Worm (Caenorhabditis elegans) whole organism, L4 larva: ENCODE data around the gene irld-63.

Source experiments
- D1046.2 ChIP-seq: fragments of 200-800 bp; sonication (Bioruptor generic); IDR thresholded peaks from 2 replicates; pipeline ENCODE4 v1.3.6; 2022; ENCODE audit warnings: missing genetic modification characterization, missing compliant biosample characterization
- F44E2.7 ChIP-seq: fragments of 200-800 bp; sonication (Bioruptor generic); IDR thresholded peaks from 2 replicates; pipeline ENCODE4 v2.1.2; 2022; ENCODE audit warnings: missing genetic modification characterization, missing compliant biosample characterization
- T20F7.1 ChIP-seq: fragments of 200-800 bp; sonication (Bioruptor generic); optimal IDR thresholded peaks from 2 replicates; lab custom pipeline; 2018; ENCODE audit warnings: mild to moderate bottlenecking, missing genetic modification characterization, missing compliant biosample characterization
- Y48G9A.11 ChIP-seq: fragments of 200-800 bp; sonication (Bioruptor generic); IDR thresholded peaks from 2 replicates; pipeline ENCODE4 v1.3.6; 2022; ENCODE audit warnings: missing genetic modification reagents, missing genetic modification characterization, missing compliant biosample characterization
- Y75B8A.6 ChIP-seq: fragments of 200-800 bp; sonication (Bioruptor generic); IDR thresholded peaks from 2 replicates; pipeline ENCODE4 v1.3.6; 2022; ENCODE audit warnings: missing genetic modification reagents, missing genetic modification characterization, missing compliant biosample characterization
- aha-1 ChIP-seq: fragments of 150-350 bp; peaks from one replicate; lab custom pipeline; 2014; ENCODE audit warnings: missing biosample characterization, missing genetic modification characterization
- aly-2 ChIP-seq: sonication (generic microtip); optimal IDR thresholded peaks from 2 replicates; lab custom pipeline; 2018; ENCODE audit warnings: missing biosample characterization, missing genetic modification characterization
- ceh-28 ChIP-seq: fragments of 150-350 bp; optimal IDR thresholded peaks from 2 replicates; lab custom pipeline; 2014; ENCODE audit warnings: missing biosample characterization, missing genetic modification reagents, missing genetic modification characterization
- ceh-32 ChIP-seq: sonication (generic microtip); optimal IDR thresholded peaks from 2 replicates; lab custom pipeline; 2016; ENCODE audit warnings: mild to moderate bottlenecking, missing genetic modification characterization, missing compliant biosample characterization; ENCODE audit not compliant: poor library complexity
- ces-1 ChIP-seq: fragments of 150-350 bp; sonication (generic microtip); optimal IDR thresholded peaks from 4 replicates; lab custom pipeline; 2014; ENCODE audit warnings: missing biosample characterization, missing genetic modification reagents, missing genetic modification characterization
- daf-16 ChIP-seq, 3 experiments: sonication (generic microtip); optimal IDR thresholded peaks; 2 replicates each; lab custom pipeline; 2016 to 2017; ENCODE audit warnings: missing genetic modification characterization in 3 of 3, missing genetic modification reagents in 3 of 3, mild to moderate bottlenecking in 2 of 3, missing compliant biosample characterization in 2 of 3, missing biosample characterization in 1 of 3, moderate library complexity in 1 of 3
- daf-19 ChIP-seq: fragments of 200-800 bp; sonication (Bioruptor generic); conservative IDR thresholded peaks from 2 replicates; pipeline ENCODE4 v1.3.6; 2022; ENCODE audit warnings: missing genetic modification characterization, missing compliant biosample characterization
- dmd-6 ChIP-seq: fragments of 200-800 bp; sonication (Bioruptor generic); IDR thresholded peaks from 2 replicates; pipeline ENCODE4 v1.3.6; 2022; ENCODE audit warnings: missing genetic modification reagents, missing genetic modification characterization, missing compliant biosample characterization
- duxl-1 ChIP-seq: sonication (generic microtip); optimal IDR thresholded peaks from 2 replicates; lab custom pipeline; 2016; ENCODE audit warnings: mild to moderate bottlenecking, missing genetic modification characterization, moderate library complexity, missing compliant biosample characterization; ENCODE audit not compliant: poor library complexity
- dve-1 ChIP-seq: sonication (generic microtip); optimal IDR thresholded peaks from 2 replicates; lab custom pipeline; 2017; ENCODE audit warnings: antibody characterized with exemption, mild to moderate bottlenecking, missing genetic modification characterization, missing compliant biosample characterization; ENCODE audit not compliant: insufficient read depth
- fkh-10 ChIP-seq: fragments of 150-350 bp; optimal IDR thresholded peaks from 2 replicates; lab custom pipeline; 2014; ENCODE audit warnings: missing biosample characterization, missing genetic modification reagents, missing genetic modification characterization
- fos-1 ChIP-seq: fragments of 150-350 bp; optimal IDR thresholded peaks from 2 replicates; lab custom pipeline; 2014; ENCODE audit warnings: missing biosample characterization, missing genetic modification characterization
- gei-8 ChIP-seq: fragments of 200-800 bp; sonication (Bioruptor generic); optimal IDR thresholded peaks from 2 replicates; lab custom pipeline; 2018; ENCODE audit warnings: mild to moderate bottlenecking, missing genetic modification characterization, missing compliant biosample characterization
- hif-1 ChIP-seq, 2 experiments: sonication (generic microtip); optimal IDR thresholded peaks; 2 replicates each; lab custom pipeline; 2016 to 2017; ENCODE audit warnings: missing compliant biosample characterization in 2 of 2, missing genetic modification characterization in 2 of 2, missing genetic modification reagents in 2 of 2, missing genotype in 2 of 2, mild to moderate bottlenecking in 1 of 2
- hmg-1.1 ChIP-seq: fragments of 200-800 bp; sonication (Bioruptor generic); IDR thresholded peaks from 2 replicates; pipeline ENCODE4 v1.3.6; 2022; ENCODE audit warnings: missing genetic modification reagents, missing genetic modification characterization, missing compliant biosample characterization
- lin-1 ChIP-seq: fragments of 200-800 bp; sonication (Bioruptor generic); IDR thresholded peaks from 2 replicates; pipeline ENCODE4 v1.3.6; 2022; ENCODE audit warnings: missing genetic modification reagents, missing genetic modification characterization, missing compliant biosample characterization
- lin-13 ChIP-seq: fragments of 150-350 bp; optimal IDR thresholded peaks from 2 replicates; lab custom pipeline; 2014; ENCODE audit warnings: missing biosample characterization, missing genetic modification reagents, missing genetic modification characterization
- lin-29 ChIP-seq: fragments of 200-800 bp; sonication (Bioruptor generic); IDR thresholded peaks from 2 replicates; pipeline ENCODE4 v1.3.6; 2022; ENCODE audit warnings: missing genetic modification reagents, missing genetic modification characterization, missing compliant biosample characterization
- lin-38 ChIP-seq: fragments of 200-800 bp; sonication (Bioruptor generic); IDR thresholded peaks from 2 replicates; pipeline ENCODE4 v1.3.6; 2022; ENCODE audit warnings: missing genetic modification reagents, missing genetic modification characterization, missing compliant biosample characterization
- lin-39 ChIP-seq: fragments of 150-350 bp; optimal IDR thresholded peaks from 2 replicates; lab custom pipeline; 2014; ENCODE audit warnings: missing biosample characterization, missing genetic modification reagents, missing genetic modification characterization
- lir-3 ChIP-seq: sonication (generic microtip); optimal IDR thresholded peaks from 2 replicates; lab custom pipeline; 2016; ENCODE audit warnings: mild to moderate bottlenecking, missing genetic modification characterization, missing compliant biosample characterization
- lsy-2 ChIP-seq, 2 experiments: fragments of 150-350 bp in 1 of 2; sonication (generic microtip) in 1 of 2; optimal IDR thresholded peaks; 2 replicates each; lab custom pipeline; 2014 to 2017; ENCODE audit warnings: missing biosample characterization in 2 of 2, missing genetic modification characterization in 2 of 2
- madf-5 ChIP-seq, 2 experiments: fragments of 200-800 bp; sonication (Bioruptor generic); IDR thresholded peaks; 2 replicates each; pipeline ENCODE4 v1.3.6; 2022; ENCODE audit warnings: missing compliant biosample characterization in 2 of 2, missing genetic modification characterization in 2 of 2
- mdt-29 ChIP-seq: fragments of 200-800 bp; sonication (Bioruptor generic); IDR thresholded peaks from 2 replicates; pipeline ENCODE4 v1.3.6; 2022; ENCODE audit warnings: missing genetic modification reagents, missing genetic modification characterization, missing compliant biosample characterization
- mep-1 ChIP-seq: fragments of 150-350 bp; sonication (generic microtip); optimal IDR thresholded peaks from 3 replicates; lab custom pipeline; 2014; ENCODE audit warnings: missing biosample characterization, missing genetic modification characterization
- nhr-10 ChIP-seq: fragments of 150-350 bp; optimal IDR thresholded peaks from 2 replicates; lab custom pipeline; 2014; ENCODE audit warnings: missing biosample characterization, missing genetic modification characterization
- nhr-102 ChIP-seq: sonication (generic microtip); optimal IDR thresholded peaks from 2 replicates; lab custom pipeline; 2016; ENCODE audit warnings: mild to moderate bottlenecking, missing genetic modification characterization, moderate library complexity, missing compliant biosample characterization
- nhr-111 ChIP-seq: fragments of 200-800 bp; sonication (Bioruptor generic); optimal IDR thresholded peaks from 2 replicates; lab custom pipeline; 2018; ENCODE audit warnings: mild to moderate bottlenecking, missing genetic modification characterization, missing compliant biosample characterization
- nhr-28 ChIP-seq: fragments of 150-350 bp; optimal IDR thresholded peaks from 2 replicates; lab custom pipeline; 2014; ENCODE audit warnings: missing biosample characterization, missing genetic modification characterization
- nhr-6 ChIP-seq: fragments of 150-350 bp; optimal IDR thresholded peaks from 2 replicates; lab custom pipeline; 2014; ENCODE audit warnings: missing biosample characterization, missing genetic modification characterization
- pha-4 ChIP-seq, 2 experiments: fragments of 150-350 bp in 1 of 2; fragments of 200-800 bp in 1 of 2; sonication (Bioruptor generic) in 1 of 2; IDR thresholded peaks in 1 of 2; optimal IDR thresholded peaks in 1 of 2; 2 replicates each; pipeline versions ENCODE4 v1.3.6 to Lab custom; 2014 to 2022; ENCODE audit warnings: missing genetic modification characterization in 2 of 2, missing genetic modification reagents in 2 of 2, missing biosample characterization in 1 of 2, missing compliant biosample characterization in 1 of 2
- skn-1 ChIP-seq: fragments of 150-350 bp; optimal IDR thresholded peaks from 2 replicates; lab custom pipeline; 2014; ENCODE audit warnings: missing biosample characterization, missing genetic modification characterization
- snpc-1.2 ChIP-seq: fragments of 200-800 bp; sonication (Bioruptor generic); IDR thresholded peaks from 2 replicates; pipeline ENCODE4 v1.3.6; 2022; ENCODE audit warnings: missing genetic modification reagents, missing genetic modification characterization, missing compliant biosample characterization
- tra-1 ChIP-seq: fragments of 200-800 bp; sonication (Bioruptor generic); IDR thresholded peaks from 2 replicates; pipeline ENCODE4 v1.3.6; 2022; ENCODE audit warnings: missing genetic modification reagents, missing genetic modification characterization, missing compliant biosample characterization
- unc-39 ChIP-seq: sonication (generic microtip); optimal IDR thresholded peaks from 2 replicates; lab custom pipeline; 2017; ENCODE audit warnings: missing biosample characterization, missing genetic modification characterization
- unc-62 ChIP-seq, 3 experiments: fragments of 150-350 bp in 1 of 3; sonication (generic microtip); optimal IDR thresholded peaks in 2 of 3; peaks in 1 of 3; 1 replicate in 1 of 3; 2 replicates in 2 of 3; lab custom pipeline; 2014 to 2017; ENCODE audit warnings: missing biosample characterization in 3 of 3, missing genetic modification characterization in 3 of 3, missing genetic modification reagents in 3 of 3, missing genotype in 1 of 3
- vab-7 ChIP-seq: fragments of 200-800 bp; sonication (Bioruptor generic); IDR thresholded peaks from 2 replicates; pipeline ENCODE4 v1.3.6; 2022; ENCODE audit warnings: missing genetic modification reagents, missing genetic modification characterization, missing compliant biosample characterization
- zfp-2 ChIP-seq: sonication (generic microtip); optimal IDR thresholded peaks from 2 replicates; lab custom pipeline; 2016; ENCODE audit warnings: mild to moderate bottlenecking, missing genetic modification characterization, missing compliant biosample characterization
- zfp-3 ChIP-seq: fragments of 200-800 bp; sonication (Bioruptor generic); conservative IDR thresholded peaks from 2 replicates; pipeline ENCODE4 v1.3.6; 2022; ENCODE audit warnings: missing genetic modification reagents, missing genetic modification characterization, missing compliant biosample characterization
- zip-11 ChIP-seq: fragments of 200-800 bp; sonication (Bioruptor generic); IDR thresholded peaks from 2 replicates; pipeline ENCODE4 v1.3.6; 2022; ENCODE audit warnings: missing genetic modification characterization, missing compliant biosample characterization
- ztf-7 ChIP-seq: fragments of 150-350 bp; optimal IDR thresholded peaks from 2 replicates; lab custom pipeline; 2014; ENCODE audit warnings: missing biosample characterization, missing genetic modification characterization

The irld-63 gene

DNA sequence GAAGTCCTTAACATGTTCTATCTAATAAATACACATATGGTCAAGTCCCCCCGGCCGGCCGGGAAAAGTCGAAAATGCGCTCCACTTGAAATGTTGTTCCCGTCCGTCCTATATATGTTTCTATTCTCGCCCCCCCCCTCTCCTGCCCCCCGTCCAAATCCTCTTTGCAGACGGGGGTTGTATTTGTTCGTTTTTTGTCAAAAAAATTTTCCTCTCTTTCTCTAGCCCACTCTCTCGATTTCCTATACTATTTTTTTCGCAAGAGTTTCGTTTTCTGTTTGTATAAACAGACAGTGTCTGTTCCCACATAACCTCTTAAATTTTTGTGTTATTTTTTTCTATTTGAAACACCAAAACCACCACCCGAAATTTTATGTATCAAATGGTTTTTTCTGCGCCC, 36.5 kb downstream of the irld-63 start:
- TF ChIP-seq tra-1 (GFP tag; lab: Robert Waterston, UW) = no peak
- no peak for TF ChIP-seq mdt-29
- TF ChIP-seq dmd-6 = no peak
- no peak for TF ChIP-seq zfp-2 (tag; lab: Kevin White, UChicago)
- TF ChIP-seq lir-3 (tag; lab: Kevin White, UChicago) = no peak
- 0 out of 2 replicates have a peak, but pooled peaks have one; percentile 10 for TF ChIP-seq hmg-1.1 (GFP tag; lab: Robert Waterston, UW)
- no peak for TF ChIP-seq Y48G9A.11
- no peak for TF ChIP-seq unc-39 (tag; lab: Kevin White, UChicago)
- no peak for TF ChIP-seq T20F7.1 (GFP tag; lab: Kevin White, UChicago)
- no peak for TF ChIP-seq lsy-2 (tag; optimal IDR thresholded peaks at IDR 0.05; lab: Kevin White, UChicago)
- peak; percentile 29; the same call in 1 of the 2 replicates for TF ChIP-seq pha-4 (GFP tag; IDR thresholded peaks at IDR 0.05; lab: Robert Waterston, UW)
- no peak for TF ChIP-seq pha-4 (tag; optimal IDR thresholded peaks at IDR 0.05; lab: Kevin White, UChicago)
- no peak for TF ChIP-seq ceh-28 (tag; lab: Kevin White, UChicago)
- peak; percentile 25 for TF ChIP-seq dve-1
- TF ChIP-seq lin-39 = no peak
- no peak for TF ChIP-seq duxl-1 (tag; lab: Kevin White, UChicago)
- TF ChIP-seq nhr-102 (tag; lab: Kevin White, UChicago) = no peak
- TF ChIP-seq gei-8 (GFP tag; lab: Kevin White, UChicago) = no peak
- no peak for TF ChIP-seq hif-1 (tag; optimal IDR thresholded peaks at IDR 0.05; lab: Kevin White, UChicago)
- TF ChIP-seq nhr-6 (tag; lab: Kevin White, UChicago) = no peak
- no peak for TF ChIP-seq lin-38 (GFP tag; lab: Robert Waterston, UW)
- peak; percentile 12 for TF ChIP-seq mep-1
- TF ChIP-seq zip-11 (GFP tag; lab: Robert Waterston, UW) = no peak
- no peak for TF ChIP-seq fkh-10 (GFP tag; lab: Kevin White, UChicago)
- no peak for TF ChIP-seq daf-19 (GFP tag; lab: Robert Waterston, UW)
- no peak for TF ChIP-seq madf-5 (GFP tag; IDR thresholded peaks at IDR 0.05; lab: Robert Waterston, UW)
- TF ChIP-seq skn-1 (tag; lab: Kevin White, UChicago) = no peak
- TF ChIP-seq unc-62 (GFP tag; optimal IDR thresholded peaks at IDR 0.05 in 1 of 2; lab: Kevin White, UChicago) = no peak
- TF ChIP-seq unc-62 (tag; optimal IDR thresholded peaks at IDR 0.05; lab: Kevin White, UChicago) = no peak
- TF ChIP-seq aly-2 (tag; lab: Kevin White, UChicago) = no peak

DNA sequence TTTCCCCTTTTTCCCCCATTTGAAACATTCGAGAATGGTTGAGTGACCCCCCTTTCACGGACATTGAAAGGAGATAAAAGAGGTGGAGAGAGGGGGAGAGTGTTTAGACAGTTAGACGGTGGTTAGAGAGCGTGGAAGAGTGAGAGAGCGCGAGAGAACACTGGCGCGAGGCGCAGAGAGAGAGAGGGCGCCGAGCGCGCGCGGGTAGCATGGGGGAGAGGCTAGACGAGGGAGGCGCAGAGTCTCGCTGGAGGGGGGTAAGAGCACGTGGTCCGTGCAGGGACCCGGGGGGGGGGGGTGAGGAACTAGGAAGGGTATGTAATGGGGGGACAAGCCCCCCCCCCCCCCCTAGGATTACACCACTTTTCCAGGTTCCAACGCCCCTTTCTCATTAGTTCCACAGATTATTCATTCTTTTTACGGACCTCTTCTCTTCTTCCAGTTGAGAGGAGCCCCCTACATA, 43.4 kb downstream of the irld-63 start:
- no peak for TF ChIP-seq unc-39 (tag; lab: Kevin White, UChicago)
- peak; percentile 83; the same call in 1 of the 2 replicates for TF ChIP-seq D1046.2 (GFP tag; lab: Robert Waterston, UW)
- no peak for TF ChIP-seq F44E2.7 (GFP tag; lab: Robert Waterston, UW)
- TF ChIP-seq lin-29 (GFP tag; lab: Robert Waterston, UW) = peak; percentile 93
- no peak for TF ChIP-seq lir-3 (tag; lab: Kevin White, UChicago)
- TF ChIP-seq aha-1 (tag; lab: Kevin White, UChicago) = peak; percentile 99
- TF ChIP-seq unc-62 (GFP tag; optimal IDR thresholded peaks at IDR 0.05 in 1 of 2; lab: Kevin White, UChicago) = peak in 1 of 2 experiments; percentile 49
- no peak for TF ChIP-seq unc-62 (tag; optimal IDR thresholded peaks at IDR 0.05; lab: Kevin White, UChicago)
- peak; percentile 89 for TF ChIP-seq lin-13 (GFP tag; lab: Kevin White, UChicago)
- TF ChIP-seq daf-16 (GFP tag; optimal IDR thresholded peaks at IDR 0.05; lab: Kevin White, UChicago) = peak in 1 of 2 experiments; percentile 44
- TF ChIP-seq daf-16 (tag; optimal IDR thresholded peaks at IDR 0.05; lab: Kevin White, UChicago) = peak; percentile 68
- TF ChIP-seq ztf-7 (tag; lab: Kevin White, UChicago) = no peak
- TF ChIP-seq nhr-111 (GFP tag; lab: Kevin White, UChicago) = peak; percentile 76
- TF ChIP-seq ces-1 (GFP tag; lab: Kevin White, UChicago) = peak; percentile 35
- TF ChIP-seq nhr-10 (tag; lab: Kevin White, UChicago) = peak; percentile 73
- TF ChIP-seq snpc-1.2 = peak; percentile 58; the same call in 1 of the 2 replicates
- TF ChIP-seq nhr-28 = peak; percentile 86
- TF ChIP-seq Y75B8A.6 (GFP tag; lab: Robert Waterston, UW) = peak; percentile 89
- peak in 1 of 2 experiments; percentile 85 for TF ChIP-seq hif-1 (tag; optimal IDR thresholded peaks at IDR 0.05; lab: Kevin White, UChicago)
- peak; percentile 83 for TF ChIP-seq vab-7 (GFP tag; lab: Robert Waterston, UW)
- TF ChIP-seq dmd-6 = peak; percentile 100
- peak; percentile 79 to 87 for TF ChIP-seq lsy-2 (tag; optimal IDR thresholded peaks at IDR 0.05; lab: Kevin White, UChicago)
- peak; percentile 92 for TF ChIP-seq duxl-1 (tag; lab: Kevin White, UChicago)
- TF ChIP-seq hmg-1.1 (GFP tag; lab: Robert Waterston, UW) = peak; percentile 96
- peak; percentile 93 for TF ChIP-seq zfp-3
- peak; percentile 98 for TF ChIP-seq gei-8 (GFP tag; lab: Kevin White, UChicago)
- TF ChIP-seq ceh-32 (tag; lab: Kevin White, UChicago) = peak; percentile 29
- TF ChIP-seq madf-5 (GFP tag; IDR thresholded peaks at IDR 0.05; lab: Robert Waterston, UW) = no peak
- peak; percentile 97 for TF ChIP-seq lin-1 (GFP tag; lab: Robert Waterston, UW)
- peak; percentile 74 for TF ChIP-seq fos-1 (tag; lab: Kevin White, UChicago)
